Fruit fly (Drosophila melanogaster): ENCODE measurements around the gene tilB.

The tilB gene

DNA sequence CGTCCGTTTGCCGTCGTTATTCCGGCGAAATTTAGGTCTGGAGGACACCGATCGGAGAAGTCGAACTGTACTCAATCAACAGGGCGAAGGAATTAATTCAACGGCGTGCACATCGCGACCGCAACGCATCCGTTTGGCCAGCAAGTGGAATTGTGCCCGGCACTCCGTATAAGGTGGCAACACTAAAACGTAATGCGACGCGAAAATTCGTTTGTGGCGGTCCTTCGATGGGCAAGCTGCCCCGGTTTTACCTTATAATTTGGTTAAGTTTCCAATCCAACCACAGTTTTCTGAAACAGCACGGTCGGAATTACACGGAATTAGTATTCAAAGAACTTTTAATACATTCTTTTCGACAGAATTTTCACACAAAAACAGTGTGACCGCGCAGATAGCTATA is 5.5 kb downstream of the tilB start, which contains the start of gene wap:
Gene wap, minus strand, starts transcription at position 400 of the 400 bp plus-strand sequence.
- TF ChIP-seq psq (GFP tag; optimal IDR thresholded peaks at IDR 0.05) (no peak), h (GFP tag; optimal IDR thresholded peaks at IDR 0.05) (no peak)

DNA sequence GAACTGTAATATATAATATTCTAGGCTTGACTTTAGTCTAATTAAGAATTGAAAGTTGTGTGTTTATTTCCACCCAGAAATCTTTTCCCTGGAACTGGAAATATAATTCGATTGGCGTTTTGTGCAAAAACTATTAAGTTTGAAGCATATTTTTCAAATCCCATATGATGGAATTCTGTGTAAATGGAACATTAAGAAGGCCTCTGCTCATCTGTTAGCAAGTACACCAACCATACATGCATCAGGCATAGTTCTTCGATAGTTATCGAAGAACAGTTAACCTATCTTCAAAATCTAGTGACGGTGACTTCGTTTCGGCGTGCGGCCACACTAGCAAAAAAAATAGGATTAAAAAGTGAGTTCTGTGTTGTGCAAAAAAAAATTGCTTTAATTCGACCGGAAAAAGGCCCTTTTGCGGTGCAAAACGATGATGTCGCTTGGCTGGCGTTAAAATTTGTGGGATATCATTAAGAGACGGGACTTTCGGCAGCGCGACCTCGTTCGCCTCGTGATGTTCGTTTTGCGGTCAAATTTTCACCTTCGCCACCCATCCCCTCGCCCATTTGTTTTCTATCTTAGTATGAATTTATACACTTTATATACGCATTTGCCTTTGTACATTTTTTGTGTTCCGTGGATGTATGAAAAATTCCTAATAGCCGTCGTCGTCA is 6.1 kb downstream of the tilB start, which contains the start of gene Usp2:
Gene Usp2, plus strand, starts transcription at position 295 of the 671 bp plus-strand sequence.
- TF ChIP-seq N (GFP tag; optimal IDR thresholded peaks at IDR 0.05) (peak; percentile 68), Dif (GFP tag; optimal IDR thresholded peaks at IDR 0.05; ENCODE audit: partially characterized antibody) (no peak)

DNA sequence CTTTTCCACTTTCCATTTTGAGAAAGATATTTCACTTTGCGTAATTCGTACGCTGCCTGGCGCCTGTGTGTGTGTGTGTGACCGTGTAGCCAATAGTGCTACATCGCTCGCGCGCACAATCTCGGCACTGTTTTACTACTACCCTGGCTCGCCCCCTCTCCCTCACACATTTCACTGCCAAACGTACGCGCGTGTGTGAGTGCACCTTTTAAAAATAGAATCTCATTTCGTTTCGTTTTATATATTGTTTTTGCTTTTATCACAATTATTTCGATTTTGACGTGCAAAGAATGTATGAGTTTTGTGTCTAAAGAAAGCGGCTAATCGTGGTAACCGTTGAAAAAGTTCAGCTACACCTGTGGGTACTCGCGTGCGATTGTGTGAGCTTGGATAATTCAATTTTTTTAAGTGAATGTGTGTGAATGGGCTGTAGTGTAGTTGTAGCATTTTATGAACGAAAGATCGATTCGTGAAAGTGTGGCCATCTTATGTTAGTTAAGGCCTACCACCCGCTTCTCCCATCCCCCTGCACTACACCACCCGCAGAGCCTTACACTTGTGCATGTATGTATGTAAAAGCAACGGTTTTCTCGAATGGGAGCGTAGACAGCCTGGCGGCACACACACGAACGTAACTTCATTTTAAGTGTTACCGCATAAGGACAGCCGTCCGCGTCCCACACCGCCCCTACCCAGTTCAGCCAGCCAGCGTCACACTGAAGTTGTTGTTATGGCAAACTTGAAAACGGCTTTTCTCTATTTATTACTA is 6.8 kb downstream of the tilB start:
- TF ChIP-seq h (GFP tag; optimal IDR thresholded peaks at IDR 0.05) (peak; percentile 42), GATAd (GFP tag; optimal IDR thresholded peaks at IDR 0.05) (no peak)

DNA sequence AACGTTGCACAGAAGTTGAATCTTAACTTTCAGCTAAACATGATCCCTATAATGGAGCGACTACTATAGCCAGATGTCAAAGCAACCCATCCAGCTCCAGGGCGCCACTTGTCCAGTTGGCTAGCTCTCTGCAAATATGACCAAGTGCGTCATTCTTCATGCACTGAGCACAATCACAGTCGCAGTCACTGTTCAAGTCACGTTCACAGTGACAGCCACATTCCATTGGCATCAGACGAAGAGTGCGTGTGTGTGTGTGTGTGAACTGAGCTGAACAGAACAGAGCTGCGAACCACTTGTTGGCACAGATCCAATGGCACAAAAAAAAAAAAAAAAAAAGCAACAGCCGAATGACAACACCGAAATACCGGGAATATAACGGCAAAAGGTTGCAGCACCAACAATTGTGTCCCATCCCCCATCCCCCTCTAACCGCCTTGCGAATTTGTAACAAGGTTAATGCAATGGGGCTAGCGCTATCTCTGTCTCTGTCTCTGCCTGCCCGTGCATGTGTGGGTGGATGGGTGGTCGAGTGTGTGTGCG is 11.8 kb downstream of the tilB start:
- no peak for TF ChIP-seq CG9705 (GFP tag; optimal IDR thresholded peaks at IDR 0.05)
- TF ChIP-seq pan (optimal IDR thresholded peaks at IDR 0.05), result no peak
- TF ChIP-seq Hnf4 (GFP tag; optimal IDR thresholded peaks at IDR 0.05), result no peak
- TF ChIP-seq sv (GFP tag; optimal IDR thresholded peaks at IDR 0.05), result no peak
- no peak for TF ChIP-seq OdsH (GFP tag; optimal IDR thresholded peaks at IDR 0.05)
- TF ChIP-seq N (GFP tag; optimal IDR thresholded peaks at IDR 0.05), result no peak
- no peak for TF ChIP-seq woc (GFP tag; optimal IDR thresholded peaks at IDR 0.05)
- no peak for TF ChIP-seq CrebA (GFP tag; optimal IDR thresholded peaks at IDR 0.05; ENCODE audit: borderline replicate concordance)
- no peak for TF ChIP-seq Vsx2 (GFP tag; optimal IDR thresholded peaks at IDR 0.05; ENCODE audit: partially characterized antibody)
- TF ChIP-seq brk (GFP tag; optimal IDR thresholded peaks at IDR 0.05), result no peak
- no peak for TF ChIP-seq dsf (GFP tag; optimal IDR thresholded peaks at IDR 0.05; ENCODE audit: borderline replicate concordance)

DNA sequence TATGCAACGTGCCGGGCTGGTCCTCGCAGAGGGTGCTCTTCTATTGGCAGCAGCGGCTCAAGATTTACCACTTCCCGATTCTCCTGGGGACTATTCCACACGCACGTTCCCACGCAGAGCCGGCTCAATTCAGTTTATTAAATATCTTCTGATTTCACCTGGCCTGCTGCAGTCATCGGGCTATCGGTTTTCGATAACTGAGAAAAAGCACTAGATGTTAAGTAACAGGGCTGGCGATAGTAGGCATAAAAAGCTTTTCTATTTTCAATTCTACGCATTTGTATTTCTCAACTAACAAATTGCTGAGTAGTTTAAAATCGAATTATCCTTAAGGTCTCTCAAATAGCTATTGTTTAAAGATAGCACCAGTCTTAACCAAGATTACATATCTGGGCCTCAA is 22.3 kb downstream of the tilB start, which contains the start of gene CG14613:
Gene CG14613, minus strand, starts transcription at position 203 of the 400 bp plus-strand sequence.
- TF ChIP-seq Dfd (GFP tag; optimal IDR thresholded peaks at IDR 0.05), result no peak
- TF ChIP-seq Mio (GFP tag; optimal IDR thresholded peaks at IDR 0.05), result no peak
- no peak for TF ChIP-seq Hnf4 (GFP tag; optimal IDR thresholded peaks at IDR 0.05)
- TF ChIP-seq Sp1 (GFP tag; optimal IDR thresholded peaks at IDR 0.05), result no peak
- no peak for TF ChIP-seq usp (GFP tag; optimal IDR thresholded peaks at IDR 0.05)
- TF ChIP-seq Jra (GFP tag; optimal IDR thresholded peaks at IDR 0.05), result no peak
- TF ChIP-seq woc (GFP tag; optimal IDR thresholded peaks at IDR 0.05), result no peak
- no peak for TF ChIP-seq Vsx2 (GFP tag; optimal IDR thresholded peaks at IDR 0.05; ENCODE audit: partially characterized antibody)
- no peak for TF ChIP-seq Hr78 (GFP tag; optimal IDR thresholded peaks at IDR 0.05)
- no peak for TF ChIP-seq fru (GFP tag; optimal IDR thresholded peaks at IDR 0.05)
- TF ChIP-seq pan (optimal IDR thresholded peaks at IDR 0.05), result no peak
- no peak for TF ChIP-seq GATAd (GFP tag; optimal IDR thresholded peaks at IDR 0.05)
- no peak for TF ChIP-seq lola (GFP tag; optimal IDR thresholded peaks at IDR 0.05)
- no peak for TF ChIP-seq CrebA (GFP tag; optimal IDR thresholded peaks at IDR 0.05; ENCODE audit: borderline replicate concordance)

DNA sequence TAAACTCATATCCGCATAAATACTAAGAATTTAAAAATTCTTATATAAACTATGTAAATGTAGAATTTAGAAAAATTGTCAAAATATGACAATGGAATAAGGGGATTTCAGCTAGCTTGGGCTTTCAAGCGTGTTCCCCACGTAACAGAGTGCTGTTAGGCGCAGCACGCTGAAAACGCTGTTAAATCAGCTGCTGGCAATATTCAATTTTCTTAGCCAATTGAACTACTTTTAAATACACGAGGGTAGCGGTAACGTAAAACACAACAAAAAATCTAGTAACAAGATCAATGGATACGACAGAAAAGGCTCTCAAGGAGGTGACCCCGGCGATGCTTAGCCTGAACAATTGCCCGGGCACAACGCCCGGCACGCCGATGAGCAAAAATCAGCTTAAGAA is 24.0 kb downstream of the tilB start, which contains the start of gene CG14618:
Gene CG14618, plus strand, starts transcription at position 179 of the 400 bp plus-strand sequence.
- TF ChIP-seq Rel (GFP tag; optimal IDR thresholded peaks at IDR 0.05) (no peak), Rel (tag; optimal IDR thresholded peaks at IDR 0.05) (peak; percentile 98), Dfd (GFP tag; optimal IDR thresholded peaks at IDR 0.05) (no peak), GATAd (GFP tag; optimal IDR thresholded peaks at IDR 0.05) (no peak), ey (GFP tag; optimal IDR thresholded peaks at IDR 0.05) (no peak), lola (GFP tag; optimal IDR thresholded peaks at IDR 0.05) (no peak)

DNA sequence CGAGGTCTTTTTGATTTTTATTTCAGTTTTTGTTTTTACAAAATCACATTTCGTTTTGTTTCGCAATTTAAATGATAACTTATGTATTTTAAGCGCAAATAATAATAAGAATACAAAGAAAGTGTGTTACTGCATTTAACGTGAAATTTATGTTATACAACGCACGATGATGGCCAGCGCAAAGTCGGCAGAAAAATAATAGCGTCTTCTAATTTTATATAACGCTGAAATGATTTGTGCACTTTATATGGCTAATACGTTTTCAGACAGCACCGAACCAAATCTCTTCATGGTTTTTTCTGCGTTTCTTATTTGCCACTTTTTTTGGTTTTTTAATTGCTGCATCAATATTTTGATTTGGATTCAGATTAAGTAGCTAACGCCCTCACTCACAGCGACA is 25.3 kb downstream of the tilB start:
- no peak for TF ChIP-seq lola (GFP tag; optimal IDR thresholded peaks at IDR 0.05)
- no peak for TF ChIP-seq Hr78 (GFP tag; optimal IDR thresholded peaks at IDR 0.05)
- no peak for TF ChIP-seq dl (GFP tag; optimal IDR thresholded peaks at IDR 0.05; ENCODE audit: insufficient read depth in 1 of 2, partially characterized antibody in 2 of 2)
- no peak for TF ChIP-seq dmrt93B (GFP tag; optimal IDR thresholded peaks at IDR 0.05)
- TF ChIP-seq Dfd (GFP tag; optimal IDR thresholded peaks at IDR 0.05), result no peak
- no peak for TF ChIP-seq psq (GFP tag; optimal IDR thresholded peaks at IDR 0.05)
- no peak for TF ChIP-seq woc (GFP tag; optimal IDR thresholded peaks at IDR 0.05)
- no peak for TF ChIP-seq sage (GFP tag; optimal IDR thresholded peaks at IDR 0.05)
- TF ChIP-seq rgr (GFP tag; optimal IDR thresholded peaks at IDR 0.05), result no peak
- no peak for TF ChIP-seq Sp1 (GFP tag; optimal IDR thresholded peaks at IDR 0.05)
- TF ChIP-seq pan (optimal IDR thresholded peaks at IDR 0.05), result no peak
- TF ChIP-seq fru (GFP tag; optimal IDR thresholded peaks at IDR 0.05), result no peak
- no peak for TF ChIP-seq OdsH (GFP tag; optimal IDR thresholded peaks at IDR 0.05)
- TF ChIP-seq jim (GFP tag; optimal IDR thresholded peaks at IDR 0.05), result no peak
